Worm (Caenorhabditis elegans): ENCODE data around the gene ZC262.2.

DNA sequence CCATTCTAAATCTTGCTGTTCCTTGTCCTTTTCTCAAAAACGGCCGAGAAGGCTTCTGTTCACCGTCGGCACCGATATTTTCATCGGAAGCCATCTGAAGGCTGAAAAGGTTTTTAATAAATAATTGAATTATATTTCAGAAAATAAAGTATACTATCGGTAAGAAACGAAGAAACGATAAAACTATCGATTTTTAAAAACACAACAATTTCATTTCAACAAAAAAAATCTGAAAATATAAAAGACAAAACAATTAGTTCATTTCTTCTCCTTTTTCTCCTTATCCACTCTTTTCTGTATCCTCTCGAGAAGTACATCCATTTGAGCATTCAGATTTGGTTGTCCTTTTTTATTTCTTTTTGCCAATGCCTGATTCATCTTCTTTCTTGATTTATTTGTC is 13.4 kb upstream of the ZC262.2 start, which contains the start of gene sas-4:
- TF ChIP-seq pha-4 (tag; optimal IDR thresholded peaks at IDR 0.05) (no peak), unc-120 (tag; optimal IDR thresholded peaks at IDR 0.05; ENCODE audit: poor library complexity, severe bottlenecking) (no peak), tbx-8 (GFP tag; optimal IDR thresholded peaks at IDR 0.05) (no peak), lsy-2 (tag; optimal IDR thresholded peaks at IDR 0.05) (no peak), elt-3 (tag; optimal IDR thresholded peaks at IDR 0.05) (no peak), mep-1 (tag; optimal IDR thresholded peaks at IDR 0.05) (no peak)
